Worm (Caenorhabditis elegans): ENCODE measurements around the gene F44E5.4.

DNA sequence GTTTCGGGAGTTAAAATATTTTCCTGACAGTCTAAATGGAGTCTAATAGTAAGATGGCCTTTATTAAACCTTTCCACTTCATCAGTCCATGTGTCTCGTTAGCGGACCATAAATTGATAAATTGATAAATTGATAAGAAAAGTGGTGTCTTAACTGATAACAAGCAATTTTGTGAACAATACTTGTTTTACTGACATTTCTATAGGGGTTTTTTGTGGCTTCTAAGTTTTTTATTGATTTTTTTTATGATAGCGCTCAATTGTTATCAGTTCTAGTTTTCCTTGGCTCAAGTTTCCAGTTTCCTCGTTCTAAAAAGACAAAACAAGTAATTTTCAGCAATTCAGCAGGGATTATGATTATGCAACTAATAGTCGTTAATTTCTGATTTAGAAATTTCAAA is 43.3 kb upstream of the F44E5.4 start, which contains the start of gene F43G6.17:
- TF ChIP-seq blmp-1 (tag; optimal IDR thresholded peaks at IDR 0.05) (no peak), zag-1 (tag; optimal IDR thresholded peaks at IDR 0.05) (no peak), fos-1 (tag; optimal IDR thresholded peaks at IDR 0.05) (no peak), egl-27 (tag; optimal IDR thresholded peaks at IDR 0.05) (no peak), skn-1 (tag; optimal IDR thresholded peaks at IDR 0.05) (no peak), nhr-237 (tag; optimal IDR thresholded peaks at IDR 0.05) (no peak), snpc-4 (tag; optimal IDR thresholded peaks at IDR 0.05) (no peak), unc-62 (GFP tag; optimal IDR thresholded peaks at IDR 0.05) (no peak), nhr-28 (tag; optimal IDR thresholded peaks at IDR 0.05) (no peak), lin-35 (GFP tag; optimal IDR thresholded peaks at IDR 0.05) (no peak), nhr-77 (tag; optimal IDR thresholded peaks at IDR 0.05) (no peak)
